Fruit fly (Drosophila melanogaster): ENCODE results near the gene CG4325.
A peak's percentile ranks its signal among the peaks of the same experiment; 100 is the strongest.

dm6 chrX:2005840-2006239 is 37.8 kb downstream of the CG4325 start:
- TF ChIP-seq salm (tag; optimal IDR thresholded peaks at IDR 0.05) (peak; percentile 39), Dad (GFP tag; optimal IDR thresholded peaks at IDR 0.05) (peak; percentile 35), slou (GFP tag; optimal IDR thresholded peaks at IDR 0.05) (peak; percentile 23), CG12071 (GFP tag; optimal IDR thresholded peaks at IDR 0.05) (peak; percentile 78), kah (GFP tag; optimal IDR thresholded peaks at IDR 0.05) (peak; percentile 59)
